Fruit fly (Drosophila melanogaster) whole organism, embryonic: ENCODE data around the gene CG4757.

Experiments used
- CG10654 ChIP-seq: fragments of 200-800 bp; sonication (Bioruptor generic); optimal IDR thresholded peaks from 2 replicates; lab custom pipeline; 2016; ENCODE audit warnings: missing biosample characterization, missing genetic modification characterization
- CG11504 ChIP-seq: fragments of 200-800 bp; sonication (Bioruptor generic); optimal IDR thresholded peaks from 3 replicates; lab custom pipeline; 2019; ENCODE audit warnings: missing biosample characterization, mild to moderate bottlenecking, missing genetic modification characterization, moderate library complexity
- CG18262 ChIP-seq: fragments of 200-800 bp; optimal IDR thresholded peaks from 3 replicates; lab custom pipeline; 2019; ENCODE audit warnings: missing biosample characterization, mild to moderate bottlenecking, missing genetic modification characterization, moderate library complexity
- CG2129 ChIP-seq: fragments of 200-800 bp; sonication (Bioruptor generic); IDR thresholded peaks from 2 replicates; pipeline ENCODE4 v1.3.6; 2022; ENCODE audit warnings: missing biosample characterization, missing genetic modification characterization; ENCODE audit not compliant: partially characterized antibody
- CG30403 ChIP-seq: fragments of 200-800 bp; sonication (Bioruptor generic); optimal IDR thresholded peaks from 3 replicates; lab custom pipeline; 2016; ENCODE audit warnings: missing biosample characterization, missing genetic modification characterization
- CG4854 ChIP-seq: fragments of 200-800 bp; sonication (Bioruptor generic); optimal IDR thresholded peaks from 2 replicates; lab custom pipeline; 2016; ENCODE audit warnings: missing biosample characterization, missing genetic modification characterization, inconsistent platforms
- CG9437 ChIP-seq: fragments of 200-800 bp; sonication (Bioruptor generic); optimal IDR thresholded peaks from 2 replicates; lab custom pipeline; 2018; ENCODE audit warnings: missing biosample characterization, mild to moderate bottlenecking, missing genetic modification characterization
- H15 ChIP-seq: fragments of 200-800 bp; sonication (Bioruptor generic); IDR thresholded peaks from 3 replicates; pipeline ENCODE4 v1.3.6; 2022; ENCODE audit warnings: missing biosample characterization, missing genetic modification characterization
- abd-A ChIP-seq: fragments of 200-800 bp; sonication (Bioruptor generic); optimal IDR thresholded peaks from 3 replicates; lab custom pipeline; 2019; ENCODE audit warnings: missing biosample characterization, mild to moderate bottlenecking, missing genetic modification characterization, moderate library complexity
- lola ChIP-seq, 3 experiments: fragments of >200 bp in 2 of 3; fragments of 200-800 bp in 1 of 3; sonication (Bioruptor generic) in 1 of 3; optimal IDR thresholded peaks; 2 replicates each; lab custom pipeline; 2017 to 2019; ENCODE audit warnings: missing biosample characterization in 3 of 3, missing genetic modification characterization in 3 of 3, mild to moderate bottlenecking in 1 of 3, moderate library complexity in 1 of 3
- mirr ChIP-seq: fragments of 200-800 bp; sonication (Bioruptor generic); optimal IDR thresholded peaks from 3 replicates; lab custom pipeline; 2018; ENCODE audit warnings: missing biosample characterization, mild to moderate bottlenecking, missing genetic modification characterization
- shn ChIP-seq: fragments of 200-800 bp; sonication (Bioruptor generic); optimal IDR thresholded peaks from 3 replicates; lab custom pipeline; 2016; ENCODE audit warnings: missing biosample characterization, missing genetic modification characterization

DNA sequence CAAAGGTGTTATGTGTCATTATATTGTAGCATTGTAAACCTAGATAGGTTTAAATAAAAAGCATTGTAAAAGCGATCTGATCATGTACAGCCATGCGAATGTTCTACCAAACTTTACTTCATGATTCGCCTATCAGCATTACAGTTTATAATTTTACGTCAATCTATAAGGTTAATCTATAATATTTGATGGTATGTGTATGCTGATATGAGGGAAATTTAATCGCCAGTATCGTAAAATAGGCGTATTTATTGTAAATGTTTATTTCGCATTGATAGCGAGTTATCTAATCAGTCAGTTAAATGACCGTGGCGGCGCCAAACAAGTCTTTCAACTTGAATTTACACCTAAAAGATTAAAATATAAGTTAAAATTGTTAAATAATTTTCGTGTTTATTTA is 16.6 kb downstream of the CG4757 start:
- TF ChIP-seq CG9437 (GFP tag; lab: Kevin White, UChicago) (no peak), CG30403 (GFP tag; lab: Kevin White, UChicago) (no peak), CG4854 (GFP tag; lab: Kevin White, UChicago) (no peak), lola (GFP tag; optimal IDR thresholded peaks at IDR 0.05; lab: Kevin White, UChicago) (no peak), CG2129 (GFP tag; lab: Robert Waterston, UW) (no peak), H15 (GFP tag; lab: Robert Waterston, UW) (no peak), shn (GFP tag; lab: Kevin White, UChicago) (no peak), mirr (GFP tag; lab: Kevin White, UChicago) (peak; percentile 84), CG10654 (no peak), CG18262 (tag; lab: Kevin White, UChicago) (no peak), abd-A (tag; lab: Kevin White, UChicago) (no peak), CG11504 (tag; lab: Kevin White, UChicago) (no peak)
